Worm (Caenorhabditis elegans) whole organism, L3 larva: Measurements from ENCODE around the gene F35H12.1.
A peak's percentile ranks its signal among the peaks of the same experiment; 100 is the strongest.

Experiments used
- R02D3.7 ChIP-seq: fragments of 150-350 bp; optimal IDR thresholded peaks from 2 replicates; lab custom pipeline; 2014; ENCODE audit warnings: missing biosample characterization, missing genetic modification characterization
- aly-2 ChIP-seq: fragments of 150-350 bp; optimal IDR thresholded peaks from 2 replicates; lab custom pipeline; 2014; ENCODE audit warnings: missing biosample characterization, missing genetic modification characterization
- ama-1 ChIP-seq: fragments of 150-350 bp; optimal IDR thresholded peaks from 2 replicates; lab custom pipeline; 2018
- ceh-16 ChIP-seq: sonication (generic microtip); optimal IDR thresholded peaks from 2 replicates; lab custom pipeline; 2017; ENCODE audit warnings: missing biosample characterization, missing genetic modification characterization
- ceh-28 ChIP-seq: fragments of 150-350 bp; optimal IDR thresholded peaks from 2 replicates; lab custom pipeline; 2014; ENCODE audit warnings: missing biosample characterization, missing genetic modification reagents, missing genetic modification characterization
- daf-12 ChIP-seq: fragments of 150-350 bp; optimal IDR thresholded peaks from 2 replicates; lab custom pipeline; 2014; ENCODE audit warnings: missing biosample characterization, missing genetic modification reagents, missing genetic modification characterization
- egl-27 ChIP-seq: sonication (generic microtip); optimal IDR thresholded peaks from 4 replicates; lab custom pipeline; 2017; ENCODE audit warnings: missing biosample characterization, missing genetic modification reagents, missing genetic modification characterization
- egl-5 ChIP-seq: fragments of 150-350 bp; optimal IDR thresholded peaks from 2 replicates; lab custom pipeline; 2017; ENCODE audit warnings: missing biosample characterization, missing genetic modification reagents, missing genetic modification characterization, inconsistent platforms
- elt-2 ChIP-seq: sonication (generic microtip); optimal IDR thresholded peaks from 2 replicates; lab custom pipeline; 2016; ENCODE audit warnings: missing genetic modification reagents, mild to moderate bottlenecking, missing genetic modification characterization, missing compliant biosample characterization
- eor-1 ChIP-seq, 2 experiments: fragments of 150-350 bp; optimal IDR thresholded peaks; 2 replicates each; lab custom pipeline; 2014 to 2018; ENCODE audit warnings: missing biosample characterization in 2 of 2, missing genetic modification characterization in 2 of 2
- fkh-10 ChIP-seq: sonication (generic microtip); optimal IDR thresholded peaks from 2 replicates; lab custom pipeline; 2017; ENCODE audit warnings: missing biosample characterization, missing genetic modification reagents, missing genetic modification characterization
- fkh-2 ChIP-seq: fragments of 150-350 bp; optimal IDR thresholded peaks from 2 replicates; lab custom pipeline; 2014; ENCODE audit warnings: missing biosample characterization, missing genetic modification reagents, missing genetic modification characterization
- fos-1 ChIP-seq: fragments of 150-350 bp; optimal IDR thresholded peaks from 2 replicates; lab custom pipeline; 2014; ENCODE audit warnings: missing biosample characterization, missing genetic modification characterization
- hmg-11 ChIP-seq: sonication (generic microtip); optimal IDR thresholded peaks from 2 replicates; lab custom pipeline; 2016; ENCODE audit warnings: missing genetic modification characterization, missing compliant biosample characterization
- jun-1 ChIP-seq: fragments of 150-350 bp; optimal IDR thresholded peaks from 2 replicates; lab custom pipeline; 2014; ENCODE audit warnings: missing biosample characterization, missing genetic modification reagents, missing genetic modification characterization
- lin-15B ChIP-seq: fragments of 150-350 bp; optimal IDR thresholded peaks from 2 replicates; lab custom pipeline; 2014; ENCODE audit warnings: missing biosample characterization, missing genetic modification characterization
- lin-39 ChIP-seq: fragments of 150-350 bp; optimal IDR thresholded peaks from 2 replicates; lab custom pipeline; 2018; ENCODE audit warnings: missing biosample characterization, missing genetic modification reagents, missing genetic modification characterization
- mml-1 ChIP-seq: fragments of 150-350 bp; sonication (generic microtip); optimal IDR thresholded peaks from 3 replicates; lab custom pipeline; 2014; ENCODE audit warnings: missing biosample characterization, missing genetic modification characterization
- nfya-1 ChIP-seq: sonication (generic microtip); optimal IDR thresholded peaks from 2 replicates; lab custom pipeline; 2017; ENCODE audit warnings: missing genetic modification characterization, mild to moderate bottlenecking, missing compliant biosample characterization, antibody characterized with exemption, moderate library complexity; ENCODE audit not compliant: insufficient read depth
- nhr-11 ChIP-seq: fragments of 150-350 bp; optimal IDR thresholded peaks from 2 replicates; lab custom pipeline; 2014; ENCODE audit warnings: missing biosample characterization, missing genetic modification characterization
- nhr-12 ChIP-seq: fragments of 150-350 bp; optimal IDR thresholded peaks from 2 replicates; lab custom pipeline; 2014; ENCODE audit warnings: missing biosample characterization, missing genetic modification characterization
- nhr-23 ChIP-seq: fragments of 150-350 bp; optimal IDR thresholded peaks from 2 replicates; lab custom pipeline; 2014; ENCODE audit warnings: missing biosample characterization, missing genetic modification reagents, missing genetic modification characterization
- nhr-237 ChIP-seq: fragments of 150-350 bp; optimal IDR thresholded peaks from 2 replicates; lab custom pipeline; 2014; ENCODE audit warnings: missing biosample characterization, missing genetic modification characterization
- nhr-25 ChIP-seq: sonication (generic microtip); optimal IDR thresholded peaks from 2 replicates; lab custom pipeline; 2017; ENCODE audit warnings: missing biosample characterization, missing genetic modification characterization
- nhr-28 ChIP-seq: fragments of 150-350 bp; optimal IDR thresholded peaks from 2 replicates; lab custom pipeline; 2014; ENCODE audit warnings: missing biosample characterization, missing genetic modification characterization
- nhr-43 ChIP-seq: sonication (generic microtip); optimal IDR thresholded peaks from 2 replicates; lab custom pipeline; 2016; ENCODE audit warnings: mild to moderate bottlenecking, missing genetic modification characterization, missing compliant biosample characterization; ENCODE audit not compliant: poor library complexity, severe bottlenecking
- nhr-67 ChIP-seq: fragments of 150-350 bp; optimal IDR thresholded peaks from 2 replicates; lab custom pipeline; 2014; ENCODE audit warnings: missing biosample characterization, missing genetic modification characterization
- nhr-76 ChIP-seq: fragments of 150-350 bp; sonication (generic microtip); optimal IDR thresholded peaks from 5 replicates; lab custom pipeline; 2014; ENCODE audit warnings: missing biosample characterization, missing genetic modification characterization
- nhr-77 ChIP-seq: fragments of 150-350 bp; optimal IDR thresholded peaks from 2 replicates; lab custom pipeline; 2014; ENCODE audit warnings: missing biosample characterization, missing genetic modification characterization
- pha-4 ChIP-seq: fragments of 150-350 bp; optimal IDR thresholded peaks from 2 replicates; lab custom pipeline; 2014; ENCODE audit warnings: missing biosample characterization, missing genetic modification reagents, missing genetic modification characterization
- skn-1 ChIP-seq: fragments of 150-350 bp; optimal IDR thresholded peaks from 2 replicates; lab custom pipeline; 2014; ENCODE audit warnings: missing biosample characterization, missing genetic modification characterization
- zag-1 ChIP-seq: fragments of 150-350 bp; optimal IDR thresholded peaks from 2 replicates; lab custom pipeline; 2014; ENCODE audit warnings: missing biosample characterization, missing genetic modification characterization
- ztf-11 ChIP-seq: fragments of 150-350 bp; optimal IDR thresholded peaks from 2 replicates; lab custom pipeline; 2014; ENCODE audit warnings: missing biosample characterization, missing genetic modification characterization
- ztf-4 ChIP-seq: fragments of 150-350 bp; optimal IDR thresholded peaks from 2 replicates; lab custom pipeline; 2014; ENCODE audit warnings: missing biosample characterization, missing genetic modification characterization

F35H12.1 gene

ce11 chrX:950482-950881 is 16.9 kb downstream of the F35H12.1 start, which contains the start of gene arr-1:
Gene arr-1 (plus strand): TSS chrX:950782.
- TF ChIP-seq nhr-23 (tag; lab: Kevin White, UChicago): no peak
- no peak for TF ChIP-seq ztf-4 (tag; lab: Kevin White, UChicago)
- no peak for TF ChIP-seq ceh-28
- TF ChIP-seq zag-1 (tag; lab: Kevin White, UChicago): no peak
- no peak for TF ChIP-seq skn-1
- no peak for TF ChIP-seq nhr-67 (tag; lab: Kevin White, UChicago)
- no peak for TF ChIP-seq nhr-12 (tag; lab: Kevin White, UChicago)
- TF ChIP-seq ama-1: no peak
- no peak for TF ChIP-seq lin-39 (tag; lab: Kevin White, UChicago)
- no peak for TF ChIP-seq fos-1 (tag; lab: Kevin White, UChicago)
- no peak for TF ChIP-seq nhr-237 (tag; lab: Kevin White, UChicago)
- TF ChIP-seq, all 47 proteins: peak for 0

ce11 chrX:952557-953083 is 19.0 kb downstream of the F35H12.1 start:
- TF ChIP-seq R02D3.7 (tag; lab: Kevin White, UChicago) (no peak), hmg-11 (peak; percentile 58), nfya-1 (tag; lab: Kevin White, UChicago) (peak; percentile 53), egl-5 (no peak), lin-39 (tag; lab: Kevin White, UChicago) (no peak), aly-2 (tag; lab: Kevin White, UChicago) (no peak)

- peak; percentile 4 for TF ChIP-seq lin-15B (tag; lab: Kevin White, UChicago)
- peak; percentile 59 for TF ChIP-seq nhr-23 (tag; lab: Kevin White, UChicago)
- TF ChIP-seq nhr-25 (tag; lab: Kevin White, UChicago): peak; percentile 23
- peak; percentile 25 for TF ChIP-seq pha-4 (tag; lab: Kevin White, UChicago)
- no peak for TF ChIP-seq nhr-76
- no peak for TF ChIP-seq egl-5
- TF ChIP-seq hmg-11: peak; percentile 79
- TF ChIP-seq daf-12 (tag; lab: Kevin White, UChicago): no peak
- no peak for TF ChIP-seq ama-1
- peak; percentile 61 for TF ChIP-seq nfya-1 (tag; lab: Kevin White, UChicago)
- TF ChIP-seq elt-2: peak; percentile 15
Observed at ce11 chrX:954499-955061, 21.0 kb downstream of the F35H12.1 start, which contains the start of gene apm-3. Gene apm-3 (plus strand): TSS chrX:954975.

ce11 chrX:957581-957980 is 24.0 kb downstream of the F35H12.1 start, which contains the start of gene chil-10:
Gene chil-10 (plus strand): TSS chrX:957881.
- TF ChIP-seq nhr-11 (tag; lab: Kevin White, UChicago) (no peak), fkh-2 (tag; lab: Kevin White, UChicago) (no peak), fos-1 (tag; lab: Kevin White, UChicago) (no peak), nhr-76 (no peak), zag-1 (tag; lab: Kevin White, UChicago) (no peak), skn-1 (no peak), egl-5 (no peak), nhr-28 (tag; lab: Kevin White, UChicago) (no peak), mml-1 (tag; lab: Kevin White, UChicago) (no peak), egl-27 (tag; lab: Kevin White, UChicago) (no peak), aly-2 (tag; lab: Kevin White, UChicago) (no peak), nhr-23 (tag; lab: Kevin White, UChicago) (no peak), jun-1 (no peak), nhr-43 (tag; lab: Kevin White, UChicago) (no peak), ama-1 (no peak), ztf-4 (tag; lab: Kevin White, UChicago) (no peak), eor-1 (tag; optimal IDR thresholded peaks at IDR 0.05; lab: Kevin White, UChicago) (no peak), nhr-237 (tag; lab: Kevin White, UChicago) (no peak), ztf-11 (no peak)

ce11 chrX:960139-960538 is 26.5 kb downstream of the F35H12.1 start:
- TF ChIP-seq aly-2 (tag; lab: Kevin White, UChicago) (no peak), nhr-237 (tag; lab: Kevin White, UChicago) (no peak), fkh-10 (GFP tag; lab: Kevin White, UChicago) (no peak), nfya-1 (tag; lab: Kevin White, UChicago) (no peak), nhr-77 (tag; lab: Kevin White, UChicago) (no peak), nhr-11 (tag; lab: Kevin White, UChicago) (no peak), nhr-12 (tag; lab: Kevin White, UChicago) (no peak), daf-12 (tag; lab: Kevin White, UChicago) (no peak), egl-5 (no peak), ceh-16 (tag; lab: Kevin White, UChicago) (no peak)
